Worm (Caenorhabditis elegans): ENCODE data around the gene W08F4.5.

ce11 chrII:614701-615100 lies 46.0 kb upstream of the W08F4.5 start:
- TF ChIP-seq elt-3 (tag; optimal IDR thresholded peaks at IDR 0.05): no peak
- no peak for TF ChIP-seq unc-62 (GFP tag; optimal IDR thresholded peaks at IDR 0.05)
